Worm (Caenorhabditis elegans) whole organism, L4 larva: Measurements from ENCODE around the gene F44E2.3.
A peak's percentile ranks its signal among the peaks of the same experiment; 100 is the strongest.

Experiments used
- F10B5.3 ChIP-seq: sonication (generic microtip); optimal IDR thresholded peaks from 2 replicates; lab custom pipeline; 2016; ENCODE audit warnings: mild to moderate bottlenecking, missing genetic modification characterization, missing compliant biosample characterization
- F44E2.7 ChIP-seq: fragments of 200-800 bp; sonication (Bioruptor generic); IDR thresholded peaks from 2 replicates; pipeline ENCODE4 v2.1.2; 2022; ENCODE audit warnings: missing genetic modification characterization, missing compliant biosample characterization
- R02D3.7 ChIP-seq: fragments of 150-350 bp; sonication (generic microtip); optimal IDR thresholded peaks from 3 replicates; lab custom pipeline; 2014; ENCODE audit warnings: missing biosample characterization, missing genetic modification characterization
- aha-1 ChIP-seq: fragments of 150-350 bp; peaks from one replicate; lab custom pipeline; 2014; ENCODE audit warnings: missing biosample characterization, missing genetic modification characterization
- ceh-20 ChIP-seq: fragments of 200-800 bp; sonication (Bioruptor generic); IDR thresholded peaks from 2 replicates; pipeline ENCODE4 v1.3.6; 2022; ENCODE audit warnings: missing genetic modification reagents, missing genetic modification characterization, missing compliant biosample characterization
- ceh-82 ChIP-seq: sonication (generic microtip); optimal IDR thresholded peaks from 2 replicates; lab custom pipeline; 2017; ENCODE audit warnings: missing biosample characterization, missing genetic modification characterization
- cey-2 ChIP-seq: sonication (generic microtip); optimal IDR thresholded peaks from 3 replicates; lab custom pipeline; 2017; ENCODE audit warnings: missing genetic modification characterization, mild to moderate bottlenecking, missing compliant biosample characterization, antibody characterized with exemption, borderline replicate concordance; ENCODE audit not compliant: insufficient read depth
- ctbp-1 ChIP-seq: fragments of 200-800 bp; sonication (Bioruptor generic); IDR thresholded peaks from 2 replicates; pipeline ENCODE4 v1.3.6; 2022; ENCODE audit warnings: missing genetic modification reagents, missing genetic modification characterization, missing compliant biosample characterization
- dmd-6 ChIP-seq: fragments of 200-800 bp; sonication (Bioruptor generic); IDR thresholded peaks from 2 replicates; pipeline ENCODE4 v1.3.6; 2022; ENCODE audit warnings: missing genetic modification reagents, missing genetic modification characterization, missing compliant biosample characterization
- dpl-1 ChIP-seq: fragments of 150-350 bp; optimal IDR thresholded peaks from 2 replicates; lab custom pipeline; 2014; ENCODE audit warnings: missing biosample characterization, missing genetic modification reagents, missing genetic modification characterization
- duxl-1 ChIP-seq: sonication (generic microtip); optimal IDR thresholded peaks from 2 replicates; lab custom pipeline; 2016; ENCODE audit warnings: mild to moderate bottlenecking, missing genetic modification characterization, moderate library complexity, missing compliant biosample characterization; ENCODE audit not compliant: poor library complexity
- dve-1 ChIP-seq: sonication (generic microtip); optimal IDR thresholded peaks from 2 replicates; lab custom pipeline; 2017; ENCODE audit warnings: antibody characterized with exemption, mild to moderate bottlenecking, missing genetic modification characterization, missing compliant biosample characterization; ENCODE audit not compliant: insufficient read depth
- egl-43 ChIP-seq: fragments of 200-800 bp; sonication (Bioruptor generic); IDR thresholded peaks from 2 replicates; pipeline ENCODE4 v1.3.6; 2022; ENCODE audit warnings: missing genetic modification reagents, missing genetic modification characterization, missing compliant biosample characterization
- gei-8 ChIP-seq: fragments of 200-800 bp; sonication (Bioruptor generic); optimal IDR thresholded peaks from 2 replicates; lab custom pipeline; 2018; ENCODE audit warnings: mild to moderate bottlenecking, missing genetic modification characterization, missing compliant biosample characterization
- hif-1 ChIP-seq, 2 experiments: sonication (generic microtip); optimal IDR thresholded peaks; 2 replicates each; lab custom pipeline; 2016 to 2017; ENCODE audit warnings: missing compliant biosample characterization in 2 of 2, missing genetic modification characterization in 2 of 2, missing genetic modification reagents in 2 of 2, missing genotype in 2 of 2, mild to moderate bottlenecking in 1 of 2
- hlh-11 ChIP-seq: fragments of 200-800 bp; sonication (Bioruptor generic); optimal IDR thresholded peaks from 2 replicates; lab custom pipeline; 2018; ENCODE audit warnings: mild to moderate bottlenecking, missing genetic modification characterization, missing compliant biosample characterization
- hlh-30 ChIP-seq: sonication (generic microtip); optimal IDR thresholded peaks from 2 replicates; lab custom pipeline; 2017; ENCODE audit warnings: antibody characterized with exemption, mild to moderate bottlenecking, missing genetic modification characterization, missing compliant biosample characterization; ENCODE audit not compliant: insufficient read depth
- hmg-1.1 ChIP-seq: fragments of 200-800 bp; sonication (Bioruptor generic); IDR thresholded peaks from 2 replicates; pipeline ENCODE4 v1.3.6; 2022; ENCODE audit warnings: missing genetic modification reagents, missing genetic modification characterization, missing compliant biosample characterization
- lin-39 ChIP-seq: fragments of 150-350 bp; optimal IDR thresholded peaks from 2 replicates; lab custom pipeline; 2014; ENCODE audit warnings: missing biosample characterization, missing genetic modification reagents, missing genetic modification characterization
- lsy-2 ChIP-seq, 2 experiments: fragments of 150-350 bp in 1 of 2; sonication (generic microtip) in 1 of 2; optimal IDR thresholded peaks; 2 replicates each; lab custom pipeline; 2014 to 2017; ENCODE audit warnings: missing biosample characterization in 2 of 2, missing genetic modification characterization in 2 of 2
- mdl-1 ChIP-seq, 2 experiments: fragments of 150-350 bp in 1 of 2; sonication (generic microtip) in 1 of 2; optimal IDR thresholded peaks; 2 replicates each; lab custom pipeline; 2014 to 2017; ENCODE audit warnings: missing biosample characterization in 2 of 2, missing genetic modification characterization in 2 of 2
- mep-1 ChIP-seq: fragments of 150-350 bp; sonication (generic microtip); optimal IDR thresholded peaks from 3 replicates; lab custom pipeline; 2014; ENCODE audit warnings: missing biosample characterization, missing genetic modification characterization
- mes-2 ChIP-seq: sonication (generic microtip); optimal IDR thresholded peaks from 2 replicates; lab custom pipeline; 2016; ENCODE audit warnings: missing genotype, mild to moderate bottlenecking, missing genetic modification characterization, missing compliant biosample characterization; ENCODE audit not compliant: poor library complexity, severe bottlenecking
- mxl-2 ChIP-seq: fragments of 200-800 bp; sonication (Bioruptor generic); conservative IDR thresholded peaks from 2 replicates; pipeline ENCODE4 v1.3.6; 2022; ENCODE audit warnings: missing genetic modification reagents, missing genetic modification characterization, missing compliant biosample characterization
- mxl-3 ChIP-seq: fragments of 200-800 bp; sonication (Bioruptor generic); optimal IDR thresholded peaks from 2 replicates; lab custom pipeline; 2018; ENCODE audit warnings: mild to moderate bottlenecking, missing genetic modification characterization, missing compliant biosample characterization
- nhr-102 ChIP-seq: sonication (generic microtip); optimal IDR thresholded peaks from 2 replicates; lab custom pipeline; 2016; ENCODE audit warnings: mild to moderate bottlenecking, missing genetic modification characterization, moderate library complexity, missing compliant biosample characterization
- nhr-11 ChIP-seq: fragments of 150-350 bp; optimal IDR thresholded peaks from 2 replicates; lab custom pipeline; 2014; ENCODE audit warnings: missing biosample characterization, missing genetic modification characterization
- nhr-28 ChIP-seq: fragments of 150-350 bp; optimal IDR thresholded peaks from 2 replicates; lab custom pipeline; 2014; ENCODE audit warnings: missing biosample characterization, missing genetic modification characterization
- nhr-48 ChIP-seq: sonication (generic microtip); optimal IDR thresholded peaks from 2 replicates; lab custom pipeline; 2016; ENCODE audit warnings: mild to moderate bottlenecking, missing genetic modification characterization, missing compliant biosample characterization
- nhr-6 ChIP-seq: fragments of 150-350 bp; optimal IDR thresholded peaks from 2 replicates; lab custom pipeline; 2014; ENCODE audit warnings: missing biosample characterization, missing genetic modification characterization
- nhr-76 ChIP-seq: fragments of 150-350 bp; optimal IDR thresholded peaks from 2 replicates; lab custom pipeline; 2014; ENCODE audit warnings: missing biosample characterization, missing genetic modification characterization
- nhr-77 ChIP-seq: fragments of 150-350 bp; optimal IDR thresholded peaks from 2 replicates; lab custom pipeline; 2014; ENCODE audit warnings: missing biosample characterization, missing genetic modification characterization
- rbr-2 ChIP-seq: sonication (generic microtip); optimal IDR thresholded peaks from 2 replicates; lab custom pipeline; 2016; ENCODE audit warnings: missing genotype, missing genetic modification characterization, missing compliant biosample characterization
- saeg-2 ChIP-seq: fragments of 200-800 bp; sonication (Bioruptor generic); IDR thresholded peaks from 2 replicates; pipeline ENCODE4 v1.3.6; 2022; ENCODE audit warnings: missing genetic modification reagents, missing genetic modification characterization, missing compliant biosample characterization
- spr-1 ChIP-seq: sonication (generic microtip); optimal IDR thresholded peaks from 2 replicates; lab custom pipeline; 2016; ENCODE audit warnings: mild to moderate bottlenecking, missing genetic modification characterization, missing compliant biosample characterization
- tra-1 ChIP-seq: fragments of 200-800 bp; sonication (Bioruptor generic); IDR thresholded peaks from 2 replicates; pipeline ENCODE4 v1.3.6; 2022; ENCODE audit warnings: missing genetic modification reagents, missing genetic modification characterization, missing compliant biosample characterization
- unc-130 ChIP-seq: sonication (generic microtip); optimal IDR thresholded peaks from 2 replicates; lab custom pipeline; 2016; ENCODE audit warnings: missing genetic modification reagents, missing genetic modification characterization, missing compliant biosample characterization
- unc-39 ChIP-seq: sonication (generic microtip); optimal IDR thresholded peaks from 2 replicates; lab custom pipeline; 2017; ENCODE audit warnings: missing biosample characterization, missing genetic modification characterization
- unc-62 ChIP-seq, 3 experiments: fragments of 150-350 bp in 1 of 3; sonication (generic microtip); optimal IDR thresholded peaks in 2 of 3; peaks in 1 of 3; 1 replicate in 1 of 3; 2 replicates in 2 of 3; lab custom pipeline; 2014 to 2017; ENCODE audit warnings: missing biosample characterization in 3 of 3, missing genetic modification characterization in 3 of 3, missing genetic modification reagents in 3 of 3, missing genotype in 1 of 3
- vab-7 ChIP-seq: fragments of 200-800 bp; sonication (Bioruptor generic); IDR thresholded peaks from 2 replicates; pipeline ENCODE4 v1.3.6; 2022; ENCODE audit warnings: missing genetic modification reagents, missing genetic modification characterization, missing compliant biosample characterization
- ztf-11 ChIP-seq: fragments of 150-350 bp; optimal IDR thresholded peaks from 2 replicates; lab custom pipeline; 2014; ENCODE audit warnings: missing biosample characterization, missing genetic modification characterization

The F44E2.3 gene

DNA sequence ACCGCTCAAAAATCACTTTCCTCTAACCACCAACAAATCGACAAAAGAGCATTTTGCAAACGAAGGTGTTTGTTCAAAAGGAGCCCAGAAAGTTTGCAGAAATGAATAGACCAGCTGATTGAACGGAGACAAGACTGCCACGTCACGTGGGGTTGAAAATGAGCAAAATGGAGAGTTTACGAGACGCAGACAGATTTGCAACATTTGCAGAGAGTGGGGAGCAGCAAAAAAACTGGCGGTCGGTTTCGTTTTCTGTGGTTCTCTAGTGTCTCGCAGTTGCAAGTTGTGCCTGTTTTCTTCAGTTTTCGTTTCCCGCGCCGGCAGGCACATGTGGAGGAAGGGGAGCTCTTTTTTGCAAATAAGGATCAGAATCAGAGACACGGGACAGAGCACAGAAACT, 43.7 kb downstream of the F44E2.3 start:
- peak; percentile 31 for TF ChIP-seq dpl-1 (GFP tag; lab: Kevin White, UChicago)
- TF ChIP-seq egl-43 (GFP tag; lab: Robert Waterston, UW): 0 out of 2 replicates have a peak, but pooled peaks have one; percentile 62
- TF ChIP-seq gei-8: peak; percentile 78
- TF ChIP-seq saeg-2 (GFP tag; lab: Robert Waterston, UW): peak; percentile 75
- TF ChIP-seq ztf-11: no peak
- TF ChIP-seq unc-39 (tag; lab: Kevin White, UChicago): no peak
- TF ChIP-seq hlh-30 (tag; lab: Kevin White, UChicago): peak; percentile 92
- TF ChIP-seq F10B5.3: no peak
- no peak for TF ChIP-seq lin-39 (tag; lab: Kevin White, UChicago)
- no peak for TF ChIP-seq nhr-6
- TF ChIP-seq hlh-11 (tag; lab: Kevin White, UChicago): peak; percentile 86
- TF ChIP-seq nhr-102 (tag; lab: Kevin White, UChicago): no peak
- TF ChIP-seq rbr-2 (tag; lab: Kevin White, UChicago): peak; percentile 38
- TF ChIP-seq mdl-1 (tag; optimal IDR thresholded peaks at IDR 0.05; lab: Kevin White, UChicago): peak; percentile 2 to 95
- peak; percentile 64; the same call in 1 of the 2 replicates for TF ChIP-seq F44E2.7
- TF ChIP-seq lsy-2 (tag; optimal IDR thresholded peaks at IDR 0.05; lab: Kevin White, UChicago): peak in 1 of 2 experiments; percentile 63
- TF ChIP-seq nhr-11: peak; percentile 64
- TF ChIP-seq spr-1: no peak
- TF ChIP-seq R02D3.7 (tag; lab: Kevin White, UChicago): no peak
- TF ChIP-seq aha-1 (tag; lab: Kevin White, UChicago): peak; percentile 96
- peak; percentile 22 for TF ChIP-seq duxl-1 (tag; lab: Kevin White, UChicago)
- no peak for TF ChIP-seq nhr-76 (tag; lab: Kevin White, UChicago)
- peak in 1 of 2 experiments; percentile 48 for TF ChIP-seq hif-1 (tag; optimal IDR thresholded peaks at IDR 0.05; lab: Kevin White, UChicago)
- no peak for TF ChIP-seq ceh-82
- no peak for TF ChIP-seq unc-130 (GFP tag; lab: Kevin White, UChicago)
- TF ChIP-seq mep-1 (tag; lab: Kevin White, UChicago): peak; percentile 56
- TF ChIP-seq vab-7 (GFP tag; lab: Robert Waterston, UW): 0 out of 2 replicates have a peak, but pooled peaks have one; percentile 10
- TF ChIP-seq mxl-2 (GFP tag; lab: Robert Waterston, UW): no peak
- TF ChIP-seq unc-62 (GFP tag; optimal IDR thresholded peaks at IDR 0.05 in 1 of 2; lab: Kevin White, UChicago): peak in 1 of 2 experiments; percentile 62
- TF ChIP-seq unc-62 (tag; optimal IDR thresholded peaks at IDR 0.05; lab: Kevin White, UChicago): no peak
- TF ChIP-seq hmg-1.1 (GFP tag; lab: Robert Waterston, UW): peak; percentile 56
- TF ChIP-seq tra-1: 0 out of 2 replicates have a peak, but pooled peaks have one; percentile 33
- no peak for TF ChIP-seq cey-2 (tag; lab: Kevin White, UChicago)
- TF ChIP-seq dmd-6 (GFP tag; lab: Robert Waterston, UW): peak; percentile 81
- TF ChIP-seq nhr-77 (tag; lab: Kevin White, UChicago): peak; percentile 78
- TF ChIP-seq dve-1 (tag; lab: Kevin White, UChicago): peak; percentile 63
- peak; percentile 78 for TF ChIP-seq nhr-28 (tag; lab: Kevin White, UChicago)
- TF ChIP-seq mxl-3 (GFP tag; lab: Kevin White, UChicago): peak; percentile 47
- TF ChIP-seq mes-2: peak; percentile 29
- no peak for TF ChIP-seq nhr-48
- TF ChIP-seq ctbp-1: no peak
- peak; percentile 76; the same call in 1 of the 2 replicates for TF ChIP-seq ceh-20 (GFP tag; lab: Robert Waterston, UW)
